Worm (Caenorhabditis elegans): Measurements from ENCODE around the gene rol-6.

Gene rol-6

ce11 chrII:8698828-8699227, 34.0 kb upstream of the rol-6 start, which contains the start of gene chdh-1:
Gene chdh-1 (minus strand): TSS chrII:8698928.
- TF ChIP-seq hlh-30 (tag; optimal IDR thresholded peaks at IDR 0.05; ENCODE audit: insufficient read depth) (no peak), K02D7.2 (tag; optimal IDR thresholded peaks at IDR 0.05) (no peak), elt-4 (tag; optimal IDR thresholded peaks at IDR 0.05) (no peak), ceh-14 (tag; optimal IDR thresholded peaks at IDR 0.05) (no peak), elt-2 (tag; optimal IDR thresholded peaks at IDR 0.05) (no peak), pqm-1 (tag; optimal IDR thresholded peaks at IDR 0.05) (no peak), mec-3 (tag; optimal IDR thresholded peaks at IDR 0.05; ENCODE audit: borderline replicate concordance) (no peak), syd-9 (tag; optimal IDR thresholded peaks at IDR 0.05) (no peak), C38D4.7 (GFP tag; optimal IDR thresholded peaks at IDR 0.05) (no peak)

- TF ChIP-seq ceh-14 (tag; optimal IDR thresholded peaks at IDR 0.05) (no peak), ahr-1 (tag; optimal IDR thresholded peaks at IDR 0.05) (no peak), sdc-2 (tag; optimal IDR thresholded peaks at IDR 0.05) (no peak), pat-9 (tag; optimal IDR thresholded peaks at IDR 0.05) (no peak), npax-4 (tag; optimal IDR thresholded peaks at IDR 0.05) (no peak)
Observed at ce11 chrII:8701059-8701458, 31.8 kb upstream of the rol-6 start.

DNA sequence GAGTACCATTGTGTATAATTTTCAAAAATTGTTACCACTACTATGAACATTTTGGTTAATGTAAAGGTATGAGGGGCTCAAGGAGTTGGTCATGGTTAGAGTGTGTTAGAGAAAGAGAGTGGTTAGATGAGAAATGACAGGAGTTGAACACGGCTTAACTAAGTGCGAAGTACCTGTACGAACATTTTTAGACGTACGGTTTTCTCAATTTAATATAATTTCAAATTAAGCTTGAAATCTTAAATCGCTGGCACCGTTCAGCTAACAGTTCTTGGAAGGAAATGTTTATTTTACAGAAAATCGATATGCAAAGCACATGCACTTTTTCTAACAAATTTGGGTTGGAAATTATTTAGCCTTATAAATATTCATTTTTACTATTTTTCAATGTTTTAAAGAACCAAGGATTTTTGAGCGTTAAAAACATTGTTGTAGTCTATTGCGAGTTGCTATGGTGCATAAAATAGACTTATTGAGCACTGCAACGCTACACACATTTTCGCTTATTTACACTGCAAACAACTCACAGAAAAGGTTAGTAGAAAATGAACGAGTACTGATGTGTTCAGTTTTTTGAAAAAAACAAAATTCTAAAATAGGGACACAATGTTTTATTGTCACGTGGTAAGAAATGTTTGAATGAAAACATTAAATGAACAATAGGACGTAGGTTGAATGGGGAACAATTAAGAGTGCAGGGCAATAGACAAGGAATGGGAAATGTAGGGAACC, 31.1 kb upstream of the rol-6 start, which contains the start of gene sphk-1:
Gene sphk-1 (minus strand): TSS at position 51 of the 732 bp plus-strand sequence.
- TF ChIP-seq sox-2 (GFP tag; IDR thresholded peaks at IDR 0.05) (peak; percentile 19; the same call in 1 of the 2 replicates), hlh-30 (tag; optimal IDR thresholded peaks at IDR 0.05; ENCODE audit: insufficient read depth) (peak; percentile 26), lin-11 (tag; optimal IDR thresholded peaks at IDR 0.05) (no peak)

- TF ChIP-seq ceh-9 (tag; optimal IDR thresholded peaks at IDR 0.05) (no peak), unc-3 (GFP tag; conservative IDR thresholded peaks at IDR 0.05) (no peak), unc-3 (tag; optimal IDR thresholded peaks at IDR 0.05) (no peak), ceh-34 (tag; optimal IDR thresholded peaks at IDR 0.05) (no peak), mec-3 (tag; optimal IDR thresholded peaks at IDR 0.05; ENCODE audit: borderline replicate concordance) (no peak), ceh-6 (GFP tag; optimal IDR thresholded peaks at IDR 0.05) (no peak), tbx-2 (tag; optimal IDR thresholded peaks at IDR 0.05) (no peak), T23F11.4 (GFP tag; optimal IDR thresholded peaks at IDR 0.05) (no peak), sox-2 (GFP tag; IDR thresholded peaks at IDR 0.05) (no peak), nfya-1 (tag; optimal IDR thresholded peaks at IDR 0.05) (no peak), Y22D7AL.16 (tag; optimal IDR thresholded peaks at IDR 0.05) (no peak), ref-2 (tag; optimal IDR thresholded peaks at IDR 0.05) (no peak), ceh-45 (GFP tag; IDR thresholded peaks at IDR 0.05) (no peak)
Observed at ce11 chrII:8703729-8704128, 29.1 kb upstream of the rol-6 start, which contains the start of gene ceh-7. Gene ceh-7 (minus strand): TSS chrII:8703829.

DNA sequence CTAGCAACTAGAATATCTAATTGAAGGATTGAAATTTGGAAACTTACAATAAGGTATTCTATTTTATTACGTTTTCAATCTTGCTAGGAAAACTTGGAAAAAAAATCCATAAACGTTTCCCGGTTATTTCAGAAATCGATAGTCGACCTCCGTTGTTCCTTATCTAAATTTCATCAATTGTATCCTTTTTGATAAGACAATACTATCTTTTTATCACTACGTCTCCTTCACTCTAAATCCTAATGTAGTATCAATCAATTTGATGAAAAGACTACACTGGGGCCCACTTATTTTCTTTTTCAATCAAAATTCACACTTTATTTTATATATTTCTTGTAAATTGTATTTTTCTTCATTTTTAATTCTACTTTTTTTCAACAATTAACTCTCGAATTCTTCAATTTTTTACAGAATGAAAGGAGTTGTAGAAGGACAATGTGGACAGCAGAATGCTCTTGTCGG, 28.4 kb upstream of the rol-6 start, which contains the start of gene prx-5:
Gene prx-5 (plus strand): TSS at position 412 of the 462 bp plus-strand sequence.
- TF ChIP-seq hlh-8 (tag; optimal IDR thresholded peaks at IDR 0.05) (no peak), elt-2 (tag; optimal IDR thresholded peaks at IDR 0.05) (peak; percentile 72), ceh-48 (tag; optimal IDR thresholded peaks at IDR 0.05) (no peak)

- TF ChIP-seq unc-42 (tag; optimal IDR thresholded peaks at IDR 0.05), result no peak
- TF ChIP-seq unc-3 (GFP tag; conservative IDR thresholded peaks at IDR 0.05), result no peak
- TF ChIP-seq unc-3 (tag; optimal IDR thresholded peaks at IDR 0.05), result no peak
- TF ChIP-seq nhr-232 (tag; optimal IDR thresholded peaks at IDR 0.05), result no peak
- no peak for TF ChIP-seq hlh-6 (tag; optimal IDR thresholded peaks at IDR 0.05)
- no peak for TF ChIP-seq odd-2 (tag; optimal IDR thresholded peaks at IDR 0.05)
- TF ChIP-seq pros-1 (tag; optimal IDR thresholded peaks at IDR 0.05), result no peak
- no peak for TF ChIP-seq unc-55 (GFP tag; optimal IDR thresholded peaks at IDR 0.05)
- TF ChIP-seq ahr-1 (tag; optimal IDR thresholded peaks at IDR 0.05), result no peak
- TF ChIP-seq fkh-6 (tag; optimal IDR thresholded peaks at IDR 0.05), result no peak
- no peak for TF ChIP-seq pha-4 (tag; optimal IDR thresholded peaks at IDR 0.05)
Observed at ce11 chrII:8707024-8707423, 25.8 kb upstream of the rol-6 start, which contains the start of gene cup-16. Gene cup-16 (plus strand): TSS chrII:8707155.

Data from whole organism, late embryonic.